Fruit fly (Drosophila melanogaster) whole organism, prepupa: ENCODE results near the gene CG8671.

ENCODE experiments used
- CG10631 ChIP-seq: fragments of 200-800 bp; sonication (Bioruptor generic); optimal IDR thresholded peaks from 2 replicates; lab custom pipeline; 2016; ENCODE audit warnings: missing biosample characterization, missing genetic modification characterization
- CG10669 ChIP-seq: fragments of 200-800 bp; sonication (Bioruptor generic); optimal IDR thresholded peaks from 3 replicates; lab custom pipeline; 2018; ENCODE audit warnings: missing biosample characterization, mild to moderate bottlenecking, missing genetic modification characterization, moderate library complexity
- CG11294 ChIP-seq: fragments of 200-800 bp; sonication (Bioruptor generic); IDR thresholded peaks from 2 replicates; pipeline ENCODE4 v1.3.6; 2022; ENCODE audit warnings: missing biosample characterization, missing genetic modification characterization
- CG11762 ChIP-seq: fragments of 200-800 bp; sonication (Bioruptor generic); optimal IDR thresholded peaks from 3 replicates; lab custom pipeline; 2016; ENCODE audit warnings: missing biosample characterization, missing genetic modification characterization; ENCODE audit not compliant: insufficient read depth
- CG11902 ChIP-seq: fragments of 200-800 bp; sonication (Bioruptor generic); optimal IDR thresholded peaks from 3 replicates; lab custom pipeline; 2016; ENCODE audit warnings: missing biosample characterization, missing genetic modification characterization
- CG16779 ChIP-seq: fragments of 200-800 bp; sonication (Bioruptor generic); optimal IDR thresholded peaks from 3 replicates; lab custom pipeline; 2017; ENCODE audit warnings: missing biosample characterization, mild to moderate bottlenecking, missing genetic modification characterization
- CG31627 ChIP-seq: fragments of 200-800 bp; sonication (Bioruptor generic); optimal IDR thresholded peaks from 3 replicates; lab custom pipeline; 2016; ENCODE audit warnings: missing biosample characterization, missing genetic modification characterization
- CG34406 ChIP-seq: fragments of 200-800 bp; sonication (Bioruptor generic); optimal IDR thresholded peaks from 3 replicates; lab custom pipeline; 2016; ENCODE audit warnings: missing biosample characterization, missing genetic modification characterization
- CG4318 ChIP-seq: fragments of 200-800 bp; sonication (Bioruptor generic); optimal IDR thresholded peaks from 3 replicates; lab custom pipeline; 2017; ENCODE audit warnings: missing biosample characterization, mild to moderate bottlenecking, missing genetic modification characterization
- CG6163 ChIP-seq: fragments of 200-800 bp; sonication (Bioruptor generic); IDR thresholded peaks from 3 replicates; pipeline ENCODE4 v1.3.6; 2022; ENCODE audit warnings: missing biosample characterization, missing genetic modification characterization
- CG6276 ChIP-seq: fragments of 200-800 bp; sonication (Bioruptor generic); optimal IDR thresholded peaks from 2 replicates; lab custom pipeline; 2017; ENCODE audit warnings: missing biosample characterization, mild to moderate bottlenecking, missing genetic modification characterization
- CG6792 ChIP-seq: fragments of 200-800 bp; sonication (Bioruptor generic); optimal IDR thresholded peaks from 3 replicates; lab custom pipeline; 2016; ENCODE audit warnings: missing biosample characterization, missing genetic modification characterization
- CG6854 ChIP-seq: fragments of 200-800 bp; sonication (Bioruptor generic); optimal IDR thresholded peaks from 2 replicates; lab custom pipeline; 2017; ENCODE audit warnings: missing biosample characterization, mild to moderate bottlenecking, missing genetic modification characterization
- CG7368 ChIP-seq: fragments of 200-800 bp; sonication (Bioruptor generic); optimal IDR thresholded peaks from 3 replicates; lab custom pipeline; 2016; ENCODE audit warnings: missing biosample characterization, missing genetic modification characterization
- CG8119 ChIP-seq: fragments of 200-800 bp; sonication (Bioruptor generic); IDR thresholded peaks from 3 replicates; pipeline ENCODE4 v1.3.6; 2022; ENCODE audit warnings: missing biosample characterization, missing genetic modification characterization
- CG8319 ChIP-seq: fragments of 200-800 bp; sonication (Bioruptor generic); optimal IDR thresholded peaks from 3 replicates; lab custom pipeline; 2016; ENCODE audit warnings: missing biosample characterization, missing genetic modification characterization
- CG8632 ChIP-seq: fragments of 200-800 bp; sonication (Bioruptor generic); optimal IDR thresholded peaks from 3 replicates; lab custom pipeline; 2016; ENCODE audit warnings: missing biosample characterization, missing genetic modification characterization
- CG9139 ChIP-seq: fragments of 200-800 bp; sonication (Bioruptor generic); optimal IDR thresholded peaks from 3 replicates; lab custom pipeline; 2017; ENCODE audit warnings: missing biosample characterization, mild to moderate bottlenecking, missing genetic modification characterization
- Eip75B ChIP-seq: fragments of 200-800 bp; sonication (Bioruptor generic); optimal IDR thresholded peaks from 3 replicates; lab custom pipeline; 2016; ENCODE audit warnings: missing biosample characterization, missing genetic modification characterization
- Eip78C ChIP-seq: fragments of 200-800 bp; sonication (Bioruptor generic); peaks from one replicate; lab custom pipeline; 2016; ENCODE audit warnings: missing biosample characterization, missing genetic modification characterization
- Eip93F ChIP-seq: fragments of 200-800 bp; sonication (Bioruptor generic); optimal IDR thresholded peaks from 2 replicates; lab custom pipeline; 2016; ENCODE audit warnings: missing biosample characterization, mild to moderate bottlenecking, missing genetic modification characterization
- Ets21C ChIP-seq: fragments of 200-800 bp; sonication (Bioruptor generic); optimal IDR thresholded peaks from 3 replicates; lab custom pipeline; 2016; ENCODE audit warnings: missing biosample characterization, missing genetic modification characterization
- Ets96B ChIP-seq: fragments of 200-800 bp; optimal IDR thresholded peaks from 2 replicates; lab custom pipeline; 2019; ENCODE audit warnings: missing biosample characterization, mild to moderate bottlenecking, missing genetic modification characterization, moderate library complexity
- Gug ChIP-seq: fragments of 200-800 bp; sonication (Bioruptor generic); IDR thresholded peaks from 2 replicates; pipeline ENCODE4 v1.3.6; 2022; ENCODE audit warnings: missing biosample characterization, missing genetic modification characterization
- Hr38 ChIP-seq: sonication (Bioruptor generic); optimal IDR thresholded peaks from 2 replicates; lab custom pipeline; 2016; ENCODE audit warnings: missing biosample characterization, missing genetic modification characterization
- Hr39 ChIP-seq: fragments of 200-800 bp; sonication (Bioruptor generic); optimal IDR thresholded peaks from 2 replicates; lab custom pipeline; 2016; ENCODE audit warnings: missing biosample characterization, missing genetic modification characterization
- Hr4 ChIP-seq: fragments of 200-800 bp; sonication (Bioruptor generic); optimal IDR thresholded peaks from 3 replicates; lab custom pipeline; 2016; ENCODE audit warnings: missing biosample characterization, missing genetic modification characterization
- Lpt ChIP-seq: fragments of 200-800 bp; sonication (Bioruptor generic); optimal IDR thresholded peaks from 3 replicates; lab custom pipeline; 2016; ENCODE audit warnings: missing biosample characterization, missing genetic modification characterization
- Smox ChIP-seq: fragments of 200-800 bp; sonication (Bioruptor generic); optimal IDR thresholded peaks from 3 replicates; lab custom pipeline; 2016; ENCODE audit warnings: missing biosample characterization, missing genetic modification characterization
- Sox102F ChIP-seq: fragments of 200-800 bp; sonication (Bioruptor generic); optimal IDR thresholded peaks from 2 replicates; lab custom pipeline; 2016; ENCODE audit warnings: missing biosample characterization, mild to moderate bottlenecking, missing genetic modification characterization
- Sox14 ChIP-seq: fragments of 200-800 bp; sonication (Bioruptor generic); optimal IDR thresholded peaks from 3 replicates; lab custom pipeline; 2016; ENCODE audit warnings: missing biosample characterization, missing genetic modification characterization
- Sox15 ChIP-seq: fragments of 200-800 bp; sonication (Bioruptor generic); optimal IDR thresholded peaks from 3 replicates; lab custom pipeline; 2016; ENCODE audit warnings: missing biosample characterization, missing genetic modification characterization
- achi ChIP-seq: fragments of 200-800 bp; sonication (Bioruptor generic); optimal IDR thresholded peaks from 3 replicates; lab custom pipeline; 2016; ENCODE audit warnings: missing biosample characterization, missing genetic modification characterization
- acj6 ChIP-seq: fragments of 200-800 bp; sonication (Bioruptor generic); optimal IDR thresholded peaks from 3 replicates; lab custom pipeline; 2016; ENCODE audit warnings: missing biosample characterization, missing genetic modification characterization
- cyc ChIP-seq: fragments of 200-800 bp; sonication (Bioruptor generic); optimal IDR thresholded peaks from 3 replicates; lab custom pipeline; 2016; ENCODE audit warnings: missing biosample characterization, missing genetic modification characterization
- dac ChIP-seq: fragments of 200-800 bp; sonication (Bioruptor generic); optimal IDR thresholded peaks from 2 replicates; lab custom pipeline; 2017; ENCODE audit warnings: missing biosample characterization, mild to moderate bottlenecking, missing genetic modification characterization
- dsx ChIP-seq: fragments of 200-800 bp; optimal IDR thresholded peaks from 3 replicates; lab custom pipeline; 2019; ENCODE audit warnings: missing biosample characterization, mild to moderate bottlenecking, missing genetic modification characterization, moderate library complexity; ENCODE audit not compliant: poor library complexity, severe bottlenecking
- eg ChIP-seq: fragments of 200-800 bp; sonication (Bioruptor generic); IDR thresholded peaks from 3 replicates; pipeline ENCODE4 v1.3.6; 2022; ENCODE audit warnings: missing biosample characterization, missing genetic modification characterization
- esn ChIP-seq: fragments of 200-800 bp; sonication (Bioruptor generic); optimal IDR thresholded peaks from 2 replicates; lab custom pipeline; 2016; ENCODE audit warnings: missing biosample characterization, mild to moderate bottlenecking, missing genetic modification characterization, moderate library complexity
- fd85E ChIP-seq: fragments of 200-800 bp; sonication (Bioruptor generic); optimal IDR thresholded peaks from 3 replicates; lab custom pipeline; 2016; ENCODE audit warnings: missing biosample characterization, missing genetic modification characterization
- lz ChIP-seq: fragments of 200-800 bp; sonication (Bioruptor generic); optimal IDR thresholded peaks from 3 replicates; lab custom pipeline; 2016; ENCODE audit warnings: missing biosample characterization, missing genetic modification characterization
- net ChIP-seq: fragments of 200-800 bp; sonication (Bioruptor generic); optimal IDR thresholded peaks from 3 replicates; lab custom pipeline; 2016; ENCODE audit warnings: missing biosample characterization, missing genetic modification characterization
- pdm3 ChIP-seq: fragments of 200-800 bp; sonication (Bioruptor generic); optimal IDR thresholded peaks from 3 replicates; lab custom pipeline; 2016; ENCODE audit warnings: missing biosample characterization, missing genetic modification characterization
- spab ChIP-seq: fragments of 200-800 bp; sonication (Bioruptor generic); optimal IDR thresholded peaks from 2 replicates; lab custom pipeline; 2017; ENCODE audit warnings: missing biosample characterization, mild to moderate bottlenecking, missing genetic modification characterization, missing genetic modification reagents
- ss ChIP-seq, 2 experiments: fragments of 200-800 bp; sonication (Bioruptor generic); optimal IDR thresholded peaks; 2 replicates in 1 of 2; 3 replicates in 1 of 2; lab custom pipeline; 2017 to 2018; ENCODE audit warnings: mild to moderate bottlenecking in 2 of 2, missing biosample characterization in 2 of 2, missing genetic modification characterization in 2 of 2, moderate library complexity in 1 of 2
- svp ChIP-seq: fragments of 200-800 bp; sonication (Bioruptor generic); peaks from one replicate; lab custom pipeline; 2016; ENCODE audit warnings: missing biosample characterization, missing genetic modification characterization
- topi ChIP-seq: fragments of 200-800 bp; sonication (Bioruptor generic); optimal IDR thresholded peaks from 3 replicates; lab custom pipeline; 2016; ENCODE audit warnings: missing biosample characterization, missing genetic modification characterization

The CG8671 gene

dm6 chr2L:21309058-21309753 is 46.5 kb downstream of the CG8671 start (continued):
- TF ChIP-seq Hr39 (no peak), CG8632 (GFP tag; lab: Kevin White, UChicago) (no peak), CG16779 (tag; lab: Kevin White, UChicago) (peak; percentile 67), Sox15 (no peak), CG31627 (GFP tag; lab: Kevin White, UChicago) (no peak), cyc (no peak), dac (GFP tag; lab: Kevin White, UChicago) (no peak), esn (GFP tag; lab: Kevin White, UChicago) (no peak), Hr4 (GFP tag; lab: Kevin White, UChicago) (no peak), CG6792 (GFP tag; lab: Kevin White, UChicago) (no peak), Gug (no peak), spab (GFP tag; lab: Kevin White, UChicago) (no peak), CG7368 (GFP tag; lab: Kevin White, UChicago) (no peak), CG34406 (GFP tag; lab: Kevin White, UChicago) (no peak), topi (no peak), CG8319 (GFP tag; lab: Kevin White, UChicago) (no peak), Lpt (no peak), CG10669 (GFP tag; lab: Kevin White, UChicago) (no peak), pdm3 (GFP tag; lab: Kevin White, UChicago) (no peak), CG11902 (no peak), CG9139 (GFP tag; lab: Kevin White, UChicago) (peak; percentile 61), Ets96B (tag; lab: Kevin White, UChicago) (no peak), lz (GFP tag; lab: Kevin White, UChicago) (no peak), Eip78C (GFP tag; lab: Kevin White, UChicago) (peak; percentile 65), acj6 (GFP tag; lab: Kevin White, UChicago) (no peak), CG8119 (GFP tag; lab: Robert Waterston, UW) (no peak)

- TF ChIP-seq Eip78C (GFP tag; lab: Kevin White, UChicago) (no peak), svp (GFP tag; lab: Kevin White, UChicago) (peak; percentile 95), ss (GFP tag; optimal IDR thresholded peaks at IDR 0.05; lab: Kevin White, UChicago) (no peak), eg (GFP tag; lab: Robert Waterston, UW) (no peak; the same call in 2 of the 3 replicates), CG10631 (GFP tag; lab: Kevin White, UChicago) (peak; percentile 59), Hr39 (peak; percentile 4), dsx (no peak), Sox14 (GFP tag; lab: Kevin White, UChicago) (no peak), CG6276 (GFP tag; lab: Kevin White, UChicago) (no peak), net (no peak), CG11294 (GFP tag; lab: Robert Waterston, UW) (peak; percentile 46; the same call in 1 of the 2 replicates), fd85E (no peak), CG11902 (no peak), CG7368 (GFP tag; lab: Kevin White, UChicago) (no peak), achi (GFP tag; lab: Kevin White, UChicago) (no peak), Ets21C (GFP tag; lab: Kevin White, UChicago) (no peak), CG10669 (GFP tag; lab: Kevin White, UChicago) (no peak), Hr38 (GFP tag; lab: Kevin White, UChicago) (no peak), dac (GFP tag; lab: Kevin White, UChicago) (no peak), cyc (no peak), CG31627 (GFP tag; lab: Kevin White, UChicago) (no peak), esn (GFP tag; lab: Kevin White, UChicago) (peak; percentile 24), Smox (GFP tag; lab: Kevin White, UChicago) (no peak), CG6163 (GFP tag; lab: Robert Waterston, UW) (no peak; the same call in 2 of the 3 replicates), CG9139 (GFP tag; lab: Kevin White, UChicago) (no peak), CG6854 (GFP tag; lab: Kevin White, UChicago) (no peak), Gug (peak; percentile 41), pdm3 (GFP tag; lab: Kevin White, UChicago) (no peak), Ets96B (tag; lab: Kevin White, UChicago) (peak; percentile 16), Sox102F (GFP tag; lab: Kevin White, UChicago) (no peak), Hr4 (GFP tag; lab: Kevin White, UChicago) (peak; percentile 25), CG4318 (GFP tag; lab: Kevin White, UChicago) (no peak), Eip75B (no peak), CG34406 (GFP tag; lab: Kevin White, UChicago) (peak; percentile 27), Eip93F (no peak), CG11762 (GFP tag; lab: Kevin White, UChicago) (no peak), acj6 (GFP tag; lab: Kevin White, UChicago) (no peak)
Measured at dm6 chr2L:21309754-21310426, 47.1 kb downstream of the CG8671 start, which contains the start of gene Mondo. TSS of gene Mondo (minus strand) at chr2L:21310050.
